Worm (Caenorhabditis elegans): ENCODE results near the gene C16C8.11.
A peak's percentile ranks its signal among the peaks of the same experiment; 100 is the strongest.

ce11 chrII:3482231-3482630, 28.7 kb downstream of the C16C8.11 start, which contains the start of gene smu-2:
- TF ChIP-seq bed-1 (GFP tag; IDR thresholded peaks at IDR 0.05) (no peak), madf-8 (GFP tag; conservative IDR thresholded peaks at IDR 0.05) (peak; percentile 39), nhr-80 (tag; optimal IDR thresholded peaks at IDR 0.05) (no peak)
